Worm (Caenorhabditis elegans): ENCODE results near the gene T20D4.7.
"Not testable (repeated sequence)": the region's sequence is repeated elsewhere in the genome, so short reads cannot be mapped to it uniquely, and the experiment has no call there.

Gene T20D4.7

ce11 chrV:3388299-3388698 lies 20.4 kb upstream of the T20D4.7 start:
- TF ChIP-seq cnd-1 (tag; optimal IDR thresholded peaks at IDR 0.05) (no peak), nhr-12 (tag; optimal IDR thresholded peaks at IDR 0.05) (no peak), mls-2 (tag; optimal IDR thresholded peaks at IDR 0.05) (no peak), lin-13 (tag; optimal IDR thresholded peaks at IDR 0.05) (no peak), elt-1 (tag; optimal IDR thresholded peaks at IDR 0.05; ENCODE audit: borderline replicate concordance, insufficient read depth) (no peak), ztf-11 (tag; optimal IDR thresholded peaks at IDR 0.05) (no peak), drap-1 (GFP tag; optimal IDR thresholded peaks at IDR 0.05) (no peak), mab-5 (tag; optimal IDR thresholded peaks at IDR 0.05) (no peak), nhr-237 (tag; optimal IDR thresholded peaks at IDR 0.05) (no peak), ces-1 (GFP tag; optimal IDR thresholded peaks at IDR 0.05) (no peak), nhr-28 (tag; optimal IDR thresholded peaks at IDR 0.05) (no peak)

- no peak for TF ChIP-seq flh-1 (GFP tag; optimal IDR thresholded peaks at IDR 0.05)
- TF ChIP-seq sptf-1 (tag; optimal IDR thresholded peaks at IDR 0.05) = no peak
- TF ChIP-seq tbx-8 (GFP tag; optimal IDR thresholded peaks at IDR 0.05) = no peak
- TF ChIP-seq snpc-4 (tag; optimal IDR thresholded peaks at IDR 0.05) = no peak
- TF ChIP-seq hlh-1 (tag; optimal IDR thresholded peaks at IDR 0.05) = no peak
- TF ChIP-seq sem-2 (GFP tag; optimal IDR thresholded peaks at IDR 0.05) = no peak
- TF ChIP-seq ceh-43 (GFP tag; optimal IDR thresholded peaks at IDR 0.05) = no peak
- TF ChIP-seq cnd-1 (tag; optimal IDR thresholded peaks at IDR 0.05) = no peak
- no peak for TF ChIP-seq mab-5 (tag; optimal IDR thresholded peaks at IDR 0.05)
- no peak for TF ChIP-seq elt-3 (tag; optimal IDR thresholded peaks at IDR 0.05)
- TF ChIP-seq elt-1 (tag; optimal IDR thresholded peaks at IDR 0.05; ENCODE audit: borderline replicate concordance, insufficient read depth) = no peak
- no peak for TF ChIP-seq unc-62 (GFP tag; optimal IDR thresholded peaks at IDR 0.05)
Measured at ce11 chrV:3391005-3391404, 17.7 kb upstream of the T20D4.7 start.

- TF ChIP-seq nhr-2 (tag; optimal IDR thresholded peaks at IDR 0.05) = no peak
- no peak for TF ChIP-seq mep-1 (tag; optimal IDR thresholded peaks at IDR 0.05)
- no peak for TF ChIP-seq blmp-1 (tag; optimal IDR thresholded peaks at IDR 0.05)
- no peak for TF ChIP-seq sem-2 (GFP tag; optimal IDR thresholded peaks at IDR 0.05)
- no peak for TF ChIP-seq M03D4.4 (tag; optimal IDR thresholded peaks at IDR 0.05)
- no peak for TF ChIP-seq ces-1 (GFP tag; optimal IDR thresholded peaks at IDR 0.05)
- no peak for TF ChIP-seq unc-120 (tag; optimal IDR thresholded peaks at IDR 0.05; ENCODE audit: poor library complexity, severe bottlenecking)
- TF ChIP-seq unc-39 (tag; optimal IDR thresholded peaks at IDR 0.05) = no peak
- TF ChIP-seq tbx-8 (GFP tag; optimal IDR thresholded peaks at IDR 0.05) = no peak
- TF ChIP-seq flh-1 (GFP tag; optimal IDR thresholded peaks at IDR 0.05) = no peak
- TF ChIP-seq cnd-1 (tag; optimal IDR thresholded peaks at IDR 0.05) = no peak
- no peak for TF ChIP-seq bed-3 (GFP tag; optimal IDR thresholded peaks at IDR 0.05)
- TF ChIP-seq mab-5 (tag; optimal IDR thresholded peaks at IDR 0.05) = no peak
Measured at ce11 chrV:3394065-3394464, 14.6 kb upstream of the T20D4.7 start.

- no peak for TF ChIP-seq lin-32 (GFP tag; optimal IDR thresholded peaks at IDR 0.05)
- TF ChIP-seq elt-3 (tag; optimal IDR thresholded peaks at IDR 0.05) = no peak
- TF ChIP-seq ztf-11 (tag; optimal IDR thresholded peaks at IDR 0.05) = no peak
- TF ChIP-seq ham-2 (GFP tag; optimal IDR thresholded peaks at IDR 0.05) = no peak
Measured at ce11 chrV:3394694-3395240, 13.9 kb upstream of the T20D4.7 start, which contains the start of gene T20D4.15. Gene T20D4.15 (minus strand): TSS chrV:3394744.

ce11 chrV:3396765-3397164 lies 11.9 kb upstream of the T20D4.7 start, which contains the start of gene T20D4.12:
Gene T20D4.12 (plus strand): TSS chrV:3397065.
- not testable (repeated sequence) for TF ChIP-seq mab-5, ceh-39, snpc-4 (tag; optimal IDR thresholded peaks at IDR 0.05)

ce11 chrV:3398314-3398713 lies 10.4 kb upstream of the T20D4.7 start, which contains the start of gene T20D4.11:
Gene T20D4.11 (plus strand): TSS chrV:3398690.
- no peak for TF ChIP-seq ces-1 (GFP tag; optimal IDR thresholded peaks at IDR 0.05)
- no peak for TF ChIP-seq flh-1 (GFP tag; optimal IDR thresholded peaks at IDR 0.05)
- no peak for TF ChIP-seq M03D4.4 (tag; optimal IDR thresholded peaks at IDR 0.05)
- no peak for TF ChIP-seq ceh-39 (tag; optimal IDR thresholded peaks at IDR 0.05)
- no peak for TF ChIP-seq elt-1 (tag; optimal IDR thresholded peaks at IDR 0.05; ENCODE audit: borderline replicate concordance, insufficient read depth)
- no peak for TF ChIP-seq unc-62 (GFP tag; optimal IDR thresholded peaks at IDR 0.05)
- TF ChIP-seq lin-13 (tag; optimal IDR thresholded peaks at IDR 0.05) = no peak

All from whole organism, mixed stage, embryonic.